ENCODE assay signal across 1 fruit fly cellular context in genomic region chrX:4202235-4202794, dm6.
A peak's percentile ranks its signal among the peaks of the same experiment; 100 is the strongest.
TF ChIP-seq lines count a peak whose summit lies in the region.

No protein-coding gene starts in this region.

TF ChIP-seq in whole organism, embryonic, 481 proteins besides CTCF, POLR2A, EP300 and RAD21 (continued from another document and continues in another):
- TF ChIP-seq bowl (GFP tag; IDR thresholded peaks at IDR 0.05; lab: Robert Waterston, UW) (no peak), CG5180 (GFP tag; optimal IDR thresholded peaks at IDR 0.05; lab: Kevin White, UChicago) (peak; percentile 52), Camta (GFP tag; optimal IDR thresholded peaks at IDR 0.05; lab: Kevin White, UChicago) (peak; percentile 40), CG15269 (tag; optimal IDR thresholded peaks at IDR 0.05; lab: Kevin White, UChicago) (peak; percentile 41), CG6689 (GFP tag; IDR thresholded peaks at IDR 0.05; lab: Robert Waterston, UW) (no peak), NC2β (GFP tag; optimal IDR thresholded peaks at IDR 0.05; lab: Kevin White, UChicago) (peak; percentile 8), CG7556 (GFP tag; optimal IDR thresholded peaks at IDR 0.05; lab: Kevin White, UChicago) (peak; percentile 43), CG43689 (GFP tag; IDR thresholded peaks at IDR 0.05; lab: Robert Waterston, UW) (no peak), onecut (GFP tag; IDR thresholded peaks at IDR 0.05; lab: Robert Waterston, UW) (peak; percentile 35; the same call in 1 of the 2 replicates), ranshi (GFP tag; IDR thresholded peaks at IDR 0.05; lab: Robert Waterston, UW) (no peak), Ravus (GFP tag; IDR thresholded peaks at IDR 0.05; lab: Robert Waterston, UW) (no peak), sqz (GFP tag; optimal IDR thresholded peaks at IDR 0.05; lab: Kevin White, UChicago) (peak; percentile 59), Awh (GFP tag; IDR thresholded peaks at IDR 0.05; lab: Robert Waterston, UW) (no peak; the same call in 1 of the 2 replicates), Hr39 (optimal IDR thresholded peaks at IDR 0.05; lab: Kevin White, UChicago) (no peak), ac (GFP tag; optimal IDR thresholded peaks at IDR 0.05; lab: Kevin White, UChicago) (peak; percentile 51), ato (GFP tag; IDR thresholded peaks at IDR 0.05; lab: Robert Waterston, UW; ENCODE audit: partially characterized antibody) (no peak), Lim3 (GFP tag; IDR thresholded peaks at IDR 0.05; lab: Robert Waterston, UW) (no peak), D19B (GFP tag; optimal IDR thresholded peaks at IDR 0.05; lab: Kevin White, UChicago) (no peak), danr (GFP tag; IDR thresholded peaks at IDR 0.05; lab: Robert Waterston, UW) (no peak), CG1602 (GFP tag; optimal IDR thresholded peaks at IDR 0.05; lab: Kevin White, UChicago) (no peak), Xrp1 (GFP tag; IDR thresholded peaks at IDR 0.05; lab: Robert Waterston, UW) (peak; percentile 55), hb (GFP tag; IDR thresholded peaks at IDR 0.05; lab: Robert Waterston, UW; ENCODE audit: partially characterized antibody) (no peak), CG11093 (GFP tag; IDR thresholded peaks at IDR 0.05; lab: Robert Waterston, UW) (no peak), CG16813 (GFP tag; IDR thresholded peaks at IDR 0.05; lab: Robert Waterston, UW; ENCODE audit: partially characterized antibody) (no peak), bsh (GFP tag; optimal IDR thresholded peaks at IDR 0.05; lab: Kevin White, UChicago) (peak in 1 of 2 experiments; percentile 25), klu (GFP tag; IDR thresholded peaks at IDR 0.05; lab: Robert Waterston, UW) (no peak), Deaf1 (tag; optimal IDR thresholded peaks at IDR 0.05; lab: Kevin White, UChicago) (no peak), CG10209 (GFP tag; optimal IDR thresholded peaks at IDR 0.05; lab: Kevin White, UChicago) (peak; percentile 50), phol (tag; optimal IDR thresholded peaks at IDR 0.05; lab: Kevin White, UChicago) (no peak), esg (GFP tag; conservative IDR thresholded peaks at IDR 0.05; lab: Robert Waterston, UW) (no peak), da (GFP tag; optimal IDR thresholded peaks at IDR 0.05; lab: Kevin White, UChicago) (no peak), CG32767 (GFP tag; IDR thresholded peaks at IDR 0.05; lab: Robert Waterston, UW) (no peak), CG10321 (GFP tag; IDR thresholded peaks at IDR 0.05; lab: Robert Waterston, UW) (no peak), CG8359 (GFP tag; optimal IDR thresholded peaks at IDR 0.05; lab: Kevin White, UChicago; ENCODE audit: borderline replicate concordance) (no peak), gcm2 (GFP tag; optimal IDR thresholded peaks at IDR 0.05; lab: Kevin White, UChicago) (no peak), crol (GFP tag; IDR thresholded peaks at IDR 0.05; lab: Robert Waterston, UW) (no peak), CG13424 (tag; optimal IDR thresholded peaks at IDR 0.05; lab: Kevin White, UChicago) (peak; percentile 32), aop (GFP tag; IDR thresholded peaks at IDR 0.05; lab: Robert Waterston, UW) (no peak), yki (optimal IDR thresholded peaks at IDR 0.05; lab: Kevin White, UChicago) (no peak), ssp (GFP tag; IDR thresholded peaks at IDR 0.05; lab: Robert Waterston, UW) (no peak), so (GFP tag; IDR thresholded peaks at IDR 0.05; lab: Robert Waterston, UW) (no peak), prd (optimal IDR thresholded peaks at IDR 0.05; lab: Kevin White, UChicago) (no peak), prd (GFP tag; IDR thresholded peaks at IDR 0.05; lab: Robert Waterston, UW) (no peak), zf30C (GFP tag; optimal IDR thresholded peaks at IDR 0.05; lab: Kevin White, UChicago) (no peak), lbe (GFP tag; optimal IDR thresholded peaks at IDR 0.05; lab: Kevin White, UChicago) (no peak), grau (tag; optimal IDR thresholded peaks at IDR 0.05; lab: Kevin White, UChicago) (peak; percentile 34), Neu2 (GFP tag; optimal IDR thresholded peaks at IDR 0.05; lab: Kevin White, UChicago; ENCODE audit: borderline replicate concordance) (no peak), CG10366 (GFP tag; IDR thresholded peaks at IDR 0.05; lab: Robert Waterston, UW) (no peak), Antp (GFP tag; optimal IDR thresholded peaks at IDR 0.05; lab: Kevin White, UChicago) (no peak), CG2116 (GFP tag; optimal IDR thresholded peaks at IDR 0.05; lab: Kevin White, UChicago) (no peak), CG11504 (tag; optimal IDR thresholded peaks at IDR 0.05; lab: Kevin White, UChicago) (peak; percentile 39), CG18476 (GFP tag; optimal IDR thresholded peaks at IDR 0.05; lab: Kevin White, UChicago) (peak; percentile 19), CG1024 (GFP tag; IDR thresholded peaks at IDR 0.05; lab: Robert Waterston, UW) (no peak), CG17328 (GFP tag; IDR thresholded peaks at IDR 0.05; lab: Robert Waterston, UW) (no peak), chm (GFP tag; IDR thresholded peaks at IDR 0.05; lab: Robert Waterston, UW) (0 out of 2 replicates have a peak, but pooled peaks have one; percentile 8), Hsf (GFP tag; optimal IDR thresholded peaks at IDR 0.05; lab: Kevin White, UChicago) (no peak), mirr (GFP tag; optimal IDR thresholded peaks at IDR 0.05; lab: Kevin White, UChicago) (peak; percentile 40), cg (GFP tag; optimal IDR thresholded peaks at IDR 0.05; lab: Kevin White, UChicago) (no peak), CG18262 (tag; optimal IDR thresholded peaks at IDR 0.05; lab: Kevin White, UChicago) (peak; percentile 43), Ets97D (GFP tag; optimal IDR thresholded peaks at IDR 0.05; lab: Kevin White, UChicago) (no peak), ci (GFP tag; IDR thresholded peaks at IDR 0.05; lab: Robert Waterston, UW) (no peak), insv (GFP tag; optimal IDR thresholded peaks at IDR 0.05; lab: Kevin White, UChicago) (no peak), Jarid2 (GFP tag; optimal IDR thresholded peaks at IDR 0.05; lab: Kevin White, UChicago) (peak; percentile 8), br (optimal IDR thresholded peaks at IDR 0.05; lab: Kevin White, UChicago) (no peak), CG13287 (GFP tag; IDR thresholded peaks at IDR 0.05; lab: Robert Waterston, UW; ENCODE audit: partially characterized antibody) (no peak), Side (GFP tag; optimal IDR thresholded peaks at IDR 0.05; lab: Kevin White, UChicago) (peak; percentile 39), CG1529 (GFP tag; optimal IDR thresholded peaks at IDR 0.05; lab: Kevin White, UChicago) (peak; percentile 32), wor (GFP tag; IDR thresholded peaks at IDR 0.05; lab: Robert Waterston, UW) (no peak), ERR (GFP tag; optimal IDR thresholded peaks at IDR 0.05; lab: Kevin White, UChicago) (no peak), unpg (GFP tag; optimal IDR thresholded peaks at IDR 0.05; lab: Kevin White, UChicago) (peak; percentile 40), CG12071 (GFP tag; optimal IDR thresholded peaks at IDR 0.05; lab: Kevin White, UChicago) (peak; percentile 58), CG31224 (GFP tag; IDR thresholded peaks at IDR 0.05; lab: Robert Waterston, UW) (no peak), dan (GFP tag; IDR thresholded peaks at IDR 0.05; lab: Robert Waterston, UW) (no peak), bbx (GFP tag; IDR thresholded peaks at IDR 0.05; lab: Robert Waterston, UW; ENCODE audit: partially characterized antibody) (no peak), psq (GFP tag; optimal IDR thresholded peaks at IDR 0.05; lab: Kevin White, UChicago) (no peak), CG12744 (GFP tag; optimal IDR thresholded peaks at IDR 0.05; lab: Kevin White, UChicago) (peak; percentile 6), CG4617 (GFP tag; optimal IDR thresholded peaks at IDR 0.05; lab: Kevin White, UChicago; ENCODE audit: borderline replicate concordance) (no peak), CG3995 (GFP tag; optimal IDR thresholded peaks at IDR 0.05; lab: Kevin White, UChicago) (no peak), Dip3 (GFP tag; optimal IDR thresholded peaks at IDR 0.05; lab: Kevin White, UChicago) (no peak), CrebB (tag; optimal IDR thresholded peaks at IDR 0.05; lab: Kevin White, UChicago) (peak; percentile 68), CG7928 (GFP tag; optimal IDR thresholded peaks at IDR 0.05; lab: Kevin White, UChicago) (peak; percentile 4), zfh2 (GFP tag; optimal IDR thresholded peaks at IDR 0.05; lab: Kevin White, UChicago) (no peak), Dfd (GFP tag; optimal IDR thresholded peaks at IDR 0.05; lab: Kevin White, UChicago) (no peak), Oli (tag; optimal IDR thresholded peaks at IDR 0.05; lab: Kevin White, UChicago) (no peak), Hr78 (GFP tag; optimal IDR thresholded peaks at IDR 0.05; lab: Kevin White, UChicago) (peak in 1 of 2 experiments; percentile 6), CG17912 (GFP tag; optimal IDR thresholded peaks at IDR 0.05; lab: Kevin White, UChicago) (no peak), disco-r (GFP tag; optimal IDR thresholded peaks at IDR 0.05; lab: Kevin White, UChicago) (peak; percentile 26), Bgb (GFP tag; IDR thresholded peaks at IDR 0.05; lab: Robert Waterston, UW; ENCODE audit: partially characterized antibody) (no peak), Ada2b (GFP tag; IDR thresholded peaks at IDR 0.05; lab: Robert Waterston, UW) (no peak), CG12659 (GFP tag; optimal IDR thresholded peaks at IDR 0.05; lab: Kevin White, UChicago) (peak; percentile 37), ttk (GFP tag; IDR thresholded peaks at IDR 0.05; lab: Robert Waterston, UW) (no peak), wdn (GFP tag; IDR thresholded peaks at IDR 0.05; lab: Robert Waterston, UW) (no peak), trh (GFP tag; optimal IDR thresholded peaks at IDR 0.05; lab: Kevin White, UChicago) (no peak), CG14050 (GFP tag; IDR thresholded peaks at IDR 0.05; lab: Robert Waterston, UW) (no peak), Mrtf (GFP tag; IDR thresholded peaks at IDR 0.05; lab: Robert Waterston, UW) (no peak), CG42726 (GFP tag; IDR thresholded peaks at IDR 0.05; lab: Robert Waterston, UW; ENCODE audit: partially characterized antibody) (no peak), org-1 (GFP tag; optimal IDR thresholded peaks at IDR 0.05; lab: Kevin White, UChicago) (peak; percentile 41), GATAe (GFP tag; conservative IDR thresholded peaks at IDR 0.05; lab: Robert Waterston, UW) (no peak), crp (GFP tag; optimal IDR thresholded peaks at IDR 0.05; lab: Kevin White, UChicago) (no peak), en (GFP tag; optimal IDR thresholded peaks at IDR 0.05; lab: Kevin White, UChicago) (no peak), CG15479 (GFP tag; optimal IDR thresholded peaks at IDR 0.05; lab: Kevin White, UChicago) (peak; percentile 74), CG3847 (GFP tag; IDR thresholded peaks at IDR 0.05; lab: Robert Waterston, UW) (no peak), fu2 (GFP tag; optimal IDR thresholded peaks at IDR 0.05; lab: Kevin White, UChicago) (no peak), wek (GFP tag; optimal IDR thresholded peaks at IDR 0.05; lab: Kevin White, UChicago) (peak; percentile 46), gro (GFP tag; optimal IDR thresholded peaks at IDR 0.05; lab: Kevin White, UChicago) (peak; percentile 48), pnt (GFP tag; optimal IDR thresholded peaks at IDR 0.05; lab: Kevin White, UChicago) (no peak), al (GFP tag; IDR thresholded peaks at IDR 0.05; lab: Robert Waterston, UW) (no peak), trem (tag; optimal IDR thresholded peaks at IDR 0.05; lab: Kevin White, UChicago) (no peak), bcd (GFP tag; optimal IDR thresholded peaks at IDR 0.05; lab: Kevin White, UChicago) (no peak), nmo (GFP tag; optimal IDR thresholded peaks at IDR 0.05; lab: Kevin White, UChicago) (no peak), tio (GFP tag; optimal IDR thresholded peaks at IDR 0.05; lab: Kevin White, UChicago) (no peak), Max (GFP tag; optimal IDR thresholded peaks at IDR 0.05; lab: Kevin White, UChicago) (no peak), CG34422 (GFP tag; IDR thresholded peaks at IDR 0.05; lab: Robert Waterston, UW) (no peak), Atf-2 (GFP tag; optimal IDR thresholded peaks at IDR 0.05; lab: Kevin White, UChicago) (no peak), ems (GFP tag; optimal IDR thresholded peaks at IDR 0.05; lab: Kevin White, UChicago) (no peak), Dbx (GFP tag; IDR thresholded peaks at IDR 0.05; lab: Robert Waterston, UW) (0 out of 3 replicates have a peak, but pooled peaks have one; percentile 27), CG12236 (GFP tag; optimal IDR thresholded peaks at IDR 0.05; lab: Kevin White, UChicago) (peak; percentile 24), CG2129 (GFP tag; IDR thresholded peaks at IDR 0.05; lab: Robert Waterston, UW; ENCODE audit: partially characterized antibody) (no peak), CG13775 (GFP tag; optimal IDR thresholded peaks at IDR 0.05; lab: Kevin White, UChicago) (no peak), CG11723 (GFP tag; optimal IDR thresholded peaks at IDR 0.05; lab: Kevin White, UChicago) (peak; percentile 53), pum (GFP tag; optimal IDR thresholded peaks at IDR 0.05; lab: Kevin White, UChicago) (no peak), CG17385 (GFP tag; optimal IDR thresholded peaks at IDR 0.05; lab: Kevin White, UChicago) (peak; percentile 43), MESR4 (GFP tag; optimal IDR thresholded peaks at IDR 0.05; lab: Kevin White, UChicago) (no peak), gem (tag; optimal IDR thresholded peaks at IDR 0.05; lab: Kevin White, UChicago) (peak; percentile 49), CG16779 (GFP tag; IDR thresholded peaks at IDR 0.05; lab: Robert Waterston, UW) (no peak), lola (GFP tag; optimal IDR thresholded peaks at IDR 0.05; lab: Kevin White, UChicago) (peak in 1 of 3 experiments; percentile 42), sna (GFP tag; IDR thresholded peaks at IDR 0.05; lab: Robert Waterston, UW; ENCODE audit: partially characterized antibody) (no peak), gsb (GFP tag; IDR thresholded peaks at IDR 0.05; lab: Robert Waterston, UW) (no peak), CG6791 (GFP tag; IDR thresholded peaks at IDR 0.05; lab: Robert Waterston, UW; ENCODE audit: partially characterized antibody) (no peak), Opbp (GFP tag; IDR thresholded peaks at IDR 0.05; lab: Robert Waterston, UW; ENCODE audit: partially characterized antibody) (no peak), CG30431 (GFP tag; optimal IDR thresholded peaks at IDR 0.05; lab: Kevin White, UChicago) (no peak), eyg (GFP tag; optimal IDR thresholded peaks at IDR 0.05; lab: Kevin White, UChicago) (no peak), NfI (GFP tag; optimal IDR thresholded peaks at IDR 0.05; lab: Kevin White, UChicago) (no peak), TFAM (GFP tag; optimal IDR thresholded peaks at IDR 0.05; lab: Kevin White, UChicago) (no peak), Scr (GFP tag; IDR thresholded peaks at IDR 0.05; lab: Robert Waterston, UW; ENCODE audit: partially characterized antibody) (no peak), CG34376 (GFP tag; optimal IDR thresholded peaks at IDR 0.05; lab: Kevin White, UChicago) (peak; percentile 37)
